Worm (Caenorhabditis elegans): ENCODE measurements around the gene clec-31.
A peak's percentile ranks its signal among the peaks of the same experiment; 100 is the strongest.

The clec-31 gene

DNA sequence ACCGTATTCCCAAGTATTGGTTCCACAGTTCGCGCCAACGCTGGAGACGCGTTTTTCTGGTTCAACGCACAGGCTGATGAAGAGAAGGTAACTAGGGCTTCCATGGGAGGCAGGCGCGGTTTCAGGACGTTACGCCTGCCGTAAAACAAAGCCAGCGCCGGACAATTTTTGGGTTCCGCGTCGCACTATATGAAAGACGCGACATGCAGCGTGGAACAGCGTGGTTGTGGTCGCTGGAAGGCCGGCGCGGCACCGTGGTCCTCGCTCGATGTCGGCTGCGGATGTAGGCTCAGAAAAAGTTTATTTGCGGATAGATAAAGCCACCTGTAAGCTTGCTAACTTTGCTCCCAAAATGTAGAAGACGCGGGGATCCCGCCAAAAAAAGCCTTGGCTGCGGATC lies 19.4 kb downstream of the clec-31 start:
- TF ChIP-seq nfya-1 (tag; optimal IDR thresholded peaks at IDR 0.05): no peak
- TF ChIP-seq T23F11.4 (GFP tag; optimal IDR thresholded peaks at IDR 0.05): no peak
- TF ChIP-seq eyg-1 (tag; optimal IDR thresholded peaks at IDR 0.05): no peak
- TF ChIP-seq pha-4 (tag; optimal IDR thresholded peaks at IDR 0.05): no peak
- TF ChIP-seq unc-86 (tag; optimal IDR thresholded peaks at IDR 0.05): no peak
- TF ChIP-seq tbx-2 (tag; optimal IDR thresholded peaks at IDR 0.05): no peak
- no peak for TF ChIP-seq nhr-232 (tag; optimal IDR thresholded peaks at IDR 0.05)
- TF ChIP-seq odd-2 (tag; optimal IDR thresholded peaks at IDR 0.05): no peak
- TF ChIP-seq ceh-34 (tag; optimal IDR thresholded peaks at IDR 0.05): no peak
- no peak for TF ChIP-seq ahr-1 (tag; optimal IDR thresholded peaks at IDR 0.05)
- TF ChIP-seq lim-6 (tag; optimal IDR thresholded peaks at IDR 0.05): no peak

DNA sequence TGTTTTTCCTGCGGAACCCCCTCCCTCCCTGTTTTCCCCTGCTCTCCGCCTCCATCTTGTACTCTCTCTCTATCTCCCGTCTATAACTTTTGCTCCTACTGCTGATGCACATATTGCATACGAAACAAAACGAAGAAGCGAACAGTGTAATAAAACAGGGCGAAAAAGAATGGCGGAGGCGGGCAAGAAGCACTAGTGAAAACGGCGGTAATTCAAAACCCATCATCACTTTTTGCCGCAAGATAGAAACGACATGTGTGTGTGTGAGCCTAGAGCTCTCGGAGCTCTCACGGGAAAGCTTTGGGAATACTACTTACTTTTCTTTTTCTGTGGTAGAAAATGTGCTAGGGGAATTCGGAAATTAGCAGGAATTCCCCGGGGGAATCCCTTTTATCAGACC lies 21.8 kb downstream of the clec-31 start:
- TF ChIP-seq unc-86 (tag; optimal IDR thresholded peaks at IDR 0.05): no peak
- peak; percentile 7 for TF ChIP-seq ceh-18 (tag; optimal IDR thresholded peaks at IDR 0.05)
- TF ChIP-seq hlh-8 (tag; optimal IDR thresholded peaks at IDR 0.05): no peak
- no peak for TF ChIP-seq syd-9 (tag; optimal IDR thresholded peaks at IDR 0.05)
- no peak for TF ChIP-seq ceh-14 (tag; optimal IDR thresholded peaks at IDR 0.05)
- peak; percentile 56 for TF ChIP-seq ceh-34 (tag; optimal IDR thresholded peaks at IDR 0.05)
- TF ChIP-seq ets-4 (tag; optimal IDR thresholded peaks at IDR 0.05): no peak
- TF ChIP-seq zip-5 (tag; optimal IDR thresholded peaks at IDR 0.05): no peak

DNA sequence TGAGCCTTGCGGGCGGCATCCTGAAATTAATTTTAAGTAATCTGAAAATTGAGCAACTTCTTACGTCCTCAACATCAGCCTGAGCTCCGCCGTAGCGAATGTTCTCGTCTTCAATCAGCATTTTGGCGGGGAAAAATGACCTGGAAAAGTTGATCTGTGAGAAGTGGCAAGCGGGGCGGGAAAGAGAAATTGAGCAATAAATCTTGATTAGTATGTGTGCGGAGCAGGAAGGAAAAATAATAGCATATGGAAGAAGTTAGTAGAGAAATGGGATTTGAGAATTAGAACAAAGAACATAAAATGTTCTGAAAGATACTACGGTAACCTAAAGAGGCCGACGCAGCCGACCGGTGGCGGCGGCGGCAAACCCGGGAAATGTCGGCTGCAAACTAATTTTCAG lies 22.9 kb downstream of the clec-31 start, which contains the start of gene tni-3:
TSS of gene tni-3 (minus strand) at position 140 of the 400 bp plus-strand sequence.
- no peak for TF ChIP-seq elt-4 (tag; optimal IDR thresholded peaks at IDR 0.05)
- no peak for TF ChIP-seq lim-6 (tag; optimal IDR thresholded peaks at IDR 0.05)
- no peak for TF ChIP-seq pax-1 (tag; optimal IDR thresholded peaks at IDR 0.05)
- no peak for TF ChIP-seq K09A11.1 (tag; optimal IDR thresholded peaks at IDR 0.05; ENCODE audit: insufficient read depth)
- no peak for TF ChIP-seq eyg-1 (tag; optimal IDR thresholded peaks at IDR 0.05)

DNA sequence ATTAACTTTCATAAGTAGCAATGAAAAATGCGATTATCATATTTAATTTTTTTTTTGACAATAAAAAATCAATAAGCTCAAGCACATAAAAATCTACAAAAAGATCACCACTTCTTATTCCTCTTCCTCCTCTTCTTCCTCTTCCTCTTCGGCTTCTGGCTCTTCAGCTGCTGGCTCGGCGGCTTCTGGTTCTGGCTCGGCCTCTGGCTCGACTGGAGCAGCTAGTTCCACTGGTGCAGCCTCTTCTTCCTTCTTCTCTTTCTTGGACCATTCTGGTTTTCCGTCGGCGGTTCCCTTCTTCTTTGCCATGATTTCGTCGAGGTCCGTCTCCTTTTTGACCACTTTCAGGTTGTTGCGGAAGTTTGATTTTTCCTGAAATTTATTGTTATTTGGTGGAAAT lies 24.2 kb downstream of the clec-31 start:
- TF ChIP-seq hlh-13 (GFP tag; optimal IDR thresholded peaks at IDR 0.05) (no peak), ceh-14 (tag; optimal IDR thresholded peaks at IDR 0.05) (no peak), ztf-16 (tag; optimal IDR thresholded peaks at IDR 0.05) (no peak), nfya-1 (tag; optimal IDR thresholded peaks at IDR 0.05) (no peak), syd-9 (tag; optimal IDR thresholded peaks at IDR 0.05) (no peak), nhr-232 (tag; optimal IDR thresholded peaks at IDR 0.05) (no peak), sox-4 (tag; optimal IDR thresholded peaks at IDR 0.05) (no peak), ttx-3 (tag; optimal IDR thresholded peaks at IDR 0.05) (no peak), unc-42 (tag; optimal IDR thresholded peaks at IDR 0.05) (no peak), ceh-45 (GFP tag; IDR thresholded peaks at IDR 0.05) (no peak), odd-2 (tag; optimal IDR thresholded peaks at IDR 0.05) (no peak), ceh-24 (tag; optimal IDR thresholded peaks at IDR 0.05) (no peak), ceh-30 (tag; optimal IDR thresholded peaks at IDR 0.05) (no peak), hlh-15 (tag; optimal IDR thresholded peaks at IDR 0.05) (no peak), F13H6.1 (tag; optimal IDR thresholded peaks at IDR 0.05) (no peak)

DNA sequence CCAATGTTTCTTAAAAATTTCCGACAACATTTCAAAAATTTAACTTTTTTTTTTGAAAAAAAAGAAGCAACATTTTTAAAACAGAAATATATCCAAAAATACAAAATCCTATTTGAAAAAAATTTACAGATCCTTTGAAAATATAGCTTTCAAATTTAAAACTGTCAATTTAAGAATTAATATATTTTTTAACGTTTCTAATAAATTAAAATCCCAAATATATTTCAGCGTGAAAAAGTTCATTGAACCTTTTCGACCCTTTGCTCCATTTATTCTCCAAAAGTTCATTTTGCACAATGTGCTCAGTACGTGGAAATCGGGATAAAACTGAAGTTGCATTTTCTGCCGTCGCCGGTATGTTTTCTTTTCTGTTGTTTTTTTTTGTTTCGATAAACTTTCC lies 25.0 kb downstream of the clec-31 start, which contains the start of gene phy-3:
TSS of gene phy-3 (plus strand) at position 301 of the 400 bp plus-strand sequence.
- TF ChIP-seq ahr-1 (tag; optimal IDR thresholded peaks at IDR 0.05) (no peak), ceh-22 (tag; optimal IDR thresholded peaks at IDR 0.05) (no peak)

DNA sequence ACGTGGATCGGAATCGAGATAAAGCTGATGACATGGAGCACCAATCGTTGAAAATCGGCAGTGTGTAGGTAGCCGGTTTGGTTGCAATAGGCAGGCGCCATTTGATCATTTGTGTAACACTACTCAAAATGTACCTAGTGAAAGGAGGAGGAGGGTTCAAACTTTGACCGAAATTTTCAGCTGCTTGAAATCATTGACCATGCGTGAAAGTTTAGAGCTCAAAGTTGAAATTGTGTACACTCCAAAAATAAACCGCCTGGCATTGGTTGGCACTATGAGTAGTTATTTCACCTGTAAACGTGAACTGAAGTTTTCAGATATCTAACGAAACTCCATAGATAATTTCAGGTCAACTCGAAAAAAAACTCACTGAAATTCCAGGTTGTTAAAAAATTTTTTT lies 26.0 kb downstream of the clec-31 start, which contains the start of gene srh-215:
TSS of gene srh-215 (minus strand) at position 101 of the 400 bp plus-strand sequence.
- TF ChIP-seq tbx-2 (tag; optimal IDR thresholded peaks at IDR 0.05) (no peak), pha-2 (tag; optimal IDR thresholded peaks at IDR 0.05) (no peak), T23F11.4 (GFP tag; optimal IDR thresholded peaks at IDR 0.05) (no peak), ceh-6 (GFP tag; optimal IDR thresholded peaks at IDR 0.05) (no peak), ceh-31 (tag; optimal IDR thresholded peaks at IDR 0.05) (no peak)
